5 fruit fly cellular contexts compared by ENCODE assay signal in genomic region chrX:13305323-13305722, dm6.
TF ChIP-seq lines count a peak whose summit lies in the region.

No protein-coding gene starts in this region.

- no peak for TF ChIP-seq CTCF in whole organism, embryonic (GFP tag; optimal IDR thresholded peaks at IDR 0.05; lab: Kevin White, UChicago)

TF ChIP-seq in whole organism, adult, 20 proteins besides CTCF, POLR2A, EP300 and RAD21:
- TF ChIP-seq ovo (GFP tag; optimal IDR thresholded peaks at IDR 0.05; lab: Kevin White, UChicago) = peak; percentile 29
- TF ChIP-seq bab1 (GFP tag; optimal IDR thresholded peaks at IDR 0.05; lab: Kevin White, UChicago) = peak; percentile 28
- no peak for TF ChIP-seq pad (GFP tag; optimal IDR thresholded peaks at IDR 0.05; lab: Kevin White, UChicago)
- no peak for TF ChIP-seq cnc (optimal IDR thresholded peaks at IDR 0.05; lab: Kevin White, UChicago)
- TF ChIP-seq Mnt (GFP tag; optimal IDR thresholded peaks at IDR 0.05; lab: Kevin White, UChicago) = peak; percentile 12
- TF ChIP-seq tj (GFP tag; optimal IDR thresholded peaks at IDR 0.05; lab: Kevin White, UChicago) = peak; percentile 21

TF ChIP-seq in whole organism, embryonic, 481 proteins besides CTCF, POLR2A, EP300 and RAD21 (continues in another document):
- TF ChIP-seq exex (tag; optimal IDR thresholded peaks at IDR 0.05; lab: Kevin White, UChicago) (peak; percentile 19), BtbVII (GFP tag; optimal IDR thresholded peaks at IDR 0.05; lab: Kevin White, UChicago) (peak; percentile 18), Deaf1 (tag; optimal IDR thresholded peaks at IDR 0.05; lab: Kevin White, UChicago) (peak; percentile 38), Hr39 (optimal IDR thresholded peaks at IDR 0.05; lab: Kevin White, UChicago) (no peak), grn (GFP tag; optimal IDR thresholded peaks at IDR 0.05; lab: Kevin White, UChicago) (peak; percentile 41), CG34376 (GFP tag; optimal IDR thresholded peaks at IDR 0.05; lab: Kevin White, UChicago) (peak; percentile 10), CG5180 (GFP tag; optimal IDR thresholded peaks at IDR 0.05; lab: Kevin White, UChicago) (no peak), CG12769 (tag; optimal IDR thresholded peaks at IDR 0.05; lab: Kevin White, UChicago) (peak; percentile 0), ci (GFP tag; IDR thresholded peaks at IDR 0.05; lab: Robert Waterston, UW) (0 out of 3 replicates have a peak, but pooled peaks have one; percentile 18), CG11398 (GFP tag; optimal IDR thresholded peaks at IDR 0.05; lab: Kevin White, UChicago) (no peak), CG1647 (GFP tag; optimal IDR thresholded peaks at IDR 0.05; lab: Kevin White, UChicago) (no peak), chm (GFP tag; IDR thresholded peaks at IDR 0.05; lab: Robert Waterston, UW) (peak; percentile 32; the same call in 1 of the 2 replicates), inv (GFP tag; IDR thresholded peaks at IDR 0.05; lab: Robert Waterston, UW; ENCODE audit: partially characterized antibody) (no peak), CG17829 (tag; optimal IDR thresholded peaks at IDR 0.05; lab: Kevin White, UChicago) (no peak), sug (tag; optimal IDR thresholded peaks at IDR 0.05; lab: Kevin White, UChicago) (peak; percentile 12), Jarid2 (GFP tag; optimal IDR thresholded peaks at IDR 0.05; lab: Kevin White, UChicago) (peak; percentile 50), pita (GFP tag; optimal IDR thresholded peaks at IDR 0.05; lab: Kevin White, UChicago) (no peak), vnd (GFP tag; IDR thresholded peaks at IDR 0.05; lab: Robert Waterston, UW; ENCODE audit: partially characterized antibody) (no peak), Adf1 (GFP tag; IDR thresholded peaks at IDR 0.05; lab: Robert Waterston, UW) (peak; percentile 88), Ets65A (GFP tag; lab: Kevin White, UChicago) (peak; percentile 41), Bgb (GFP tag; IDR thresholded peaks at IDR 0.05; lab: Robert Waterston, UW; ENCODE audit: partially characterized antibody) (no peak)

TF ChIP-seq in whole organism, prepupa, 60 proteins besides CTCF, POLR2A, EP300 and RAD21 (continues in another document):
- TF ChIP-seq esn (GFP tag; optimal IDR thresholded peaks at IDR 0.05; lab: Kevin White, UChicago) (no peak), CG11762 (GFP tag; optimal IDR thresholded peaks at IDR 0.05; lab: Kevin White, UChicago; ENCODE audit: insufficient read depth) (no peak), CG15336 (GFP tag; IDR thresholded peaks at IDR 0.05; lab: Robert Waterston, UW) (no peak), achi (GFP tag; optimal IDR thresholded peaks at IDR 0.05; lab: Kevin White, UChicago) (no peak), Blimp-1 (GFP tag; optimal IDR thresholded peaks at IDR 0.05; lab: Kevin White, UChicago) (no peak), CG10669 (GFP tag; optimal IDR thresholded peaks at IDR 0.05; lab: Kevin White, UChicago) (no peak), svp (GFP tag; lab: Kevin White, UChicago) (peak; percentile 86), CG8119 (GFP tag; IDR thresholded peaks at IDR 0.05; lab: Robert Waterston, UW) (no peak), Met (GFP tag; optimal IDR thresholded peaks at IDR 0.05; lab: Kevin White, UChicago) (no peak), CG31627 (GFP tag; optimal IDR thresholded peaks at IDR 0.05; lab: Kevin White, UChicago) (no peak), CG11902 (GFP tag; optimal IDR thresholded peaks at IDR 0.05; lab: Kevin White, UChicago) (no peak), dsx (GFP tag; optimal IDR thresholded peaks at IDR 0.05; lab: Kevin White, UChicago; ENCODE audit: poor library complexity, severe bottlenecking) (no peak), Hr38 (GFP tag; optimal IDR thresholded peaks at IDR 0.05; lab: Kevin White, UChicago) (no peak), CG10631 (GFP tag; optimal IDR thresholded peaks at IDR 0.05; lab: Kevin White, UChicago) (no peak), CG32006 (GFP tag; optimal IDR thresholded peaks at IDR 0.05; lab: Kevin White, UChicago) (no peak), OdsH (GFP tag; optimal IDR thresholded peaks at IDR 0.05; lab: Kevin White, UChicago) (no peak), CG6792 (GFP tag; optimal IDR thresholded peaks at IDR 0.05; lab: Kevin White, UChicago) (no peak), CG9139 (GFP tag; optimal IDR thresholded peaks at IDR 0.05; lab: Kevin White, UChicago) (no peak), CG3032 (tag; optimal IDR thresholded peaks at IDR 0.05; lab: Kevin White, UChicago) (no peak), ss (GFP tag; optimal IDR thresholded peaks at IDR 0.05; lab: Kevin White, UChicago) (peak in 1 of 2 experiments; percentile 1), Sox15 (GFP tag; optimal IDR thresholded peaks at IDR 0.05; lab: Kevin White, UChicago) (no peak), topi (GFP tag; optimal IDR thresholded peaks at IDR 0.05; lab: Kevin White, UChicago) (no peak), salr (GFP tag; optimal IDR thresholded peaks at IDR 0.05; lab: Kevin White, UChicago) (no peak)

TF ChIP-seq in whole organism, pupa, 21 proteins besides CTCF, POLR2A, EP300 and RAD21:
- TF ChIP-seq Snoo (tag; optimal IDR thresholded peaks at IDR 0.05; lab: Kevin White, UChicago) (no peak), CG13204 (GFP tag; optimal IDR thresholded peaks at IDR 0.05; lab: Kevin White, UChicago) (peak; percentile 86), CG4496 (GFP tag; IDR thresholded peaks at IDR 0.05; lab: Robert Waterston, UW) (0 out of 3 replicates have a peak, but pooled peaks have one; percentile 13), CG9948 (tag; optimal IDR thresholded peaks at IDR 0.05; lab: Kevin White, UChicago) (no peak), CG17806 (tag; optimal IDR thresholded peaks at IDR 0.05; lab: Kevin White, UChicago) (no peak), CG34367 (tag; optimal IDR thresholded peaks at IDR 0.05; lab: Kevin White, UChicago) (no peak), EcR (GFP tag; optimal IDR thresholded peaks at IDR 0.05; lab: Kevin White, UChicago) (peak; percentile 24), D1 (tag; optimal IDR thresholded peaks at IDR 0.05; lab: Kevin White, UChicago) (no peak), gl (tag; optimal IDR thresholded peaks at IDR 0.05; lab: Kevin White, UChicago) (peak; percentile 29), CG8159 (tag; optimal IDR thresholded peaks at IDR 0.05; lab: Kevin White, UChicago) (no peak), CG15710 (tag; optimal IDR thresholded peaks at IDR 0.05; lab: Kevin White, UChicago) (no peak), Pif1B (GFP tag; optimal IDR thresholded peaks at IDR 0.05; lab: Kevin White, UChicago) (no peak), CG8301 (tag; optimal IDR thresholded peaks at IDR 0.05; lab: Kevin White, UChicago) (no peak), CG32121 (GFP tag; IDR thresholded peaks at IDR 0.05; lab: Robert Waterston, UW) (peak; percentile 14; the same call in 1 of the 2 replicates), CG10348 (GFP tag; IDR thresholded peaks at IDR 0.05; lab: Robert Waterston, UW) (no peak), CG14655 (GFP tag; optimal IDR thresholded peaks at IDR 0.05; lab: Kevin White, UChicago) (no peak), Ets98B (GFP tag; IDR thresholded peaks at IDR 0.05; lab: Robert Waterston, UW) (no peak), CG12605 (GFP tag; IDR thresholded peaks at IDR 0.05; lab: Robert Waterston, UW) (0 out of 2 replicates have a peak, but pooled peaks have one; percentile 32), fd96Ca (GFP tag; IDR thresholded peaks at IDR 0.05; lab: Robert Waterston, UW) (no peak), rn (GFP tag; IDR thresholded peaks at IDR 0.05; lab: Robert Waterston, UW) (no peak), Pif1A (GFP tag; optimal IDR thresholded peaks at IDR 0.05; lab: Kevin White, UChicago) (no peak)

TF ChIP-seq in whole organism, wandering third instar larva, 38 proteins besides CTCF, POLR2A, EP300 and RAD21:
- TF ChIP-seq brk (GFP tag; optimal IDR thresholded peaks at IDR 0.05; lab: Kevin White, UChicago) (no peak), h (GFP tag; optimal IDR thresholded peaks at IDR 0.05; lab: Kevin White, UChicago) (peak; percentile 17), Rel (GFP tag; optimal IDR thresholded peaks at IDR 0.05; lab: Kevin White, UChicago) (no peak), Rel (tag; optimal IDR thresholded peaks at IDR 0.05; lab: Kevin White, UChicago) (peak; percentile 71), Mio (GFP tag; optimal IDR thresholded peaks at IDR 0.05; lab: Kevin White, UChicago) (no peak)
